Fruit fly (Drosophila melanogaster) ovary, adult (tissue): Measurements from ENCODE around the gene Scsalpha1.

Experiments used
- CG17801 ChIP-seq: fragments of 200-800 bp; optimal IDR thresholded peaks from 2 replicates; lab custom pipeline; 2019; ENCODE audit warnings: missing biosample characterization, mild to moderate bottlenecking, missing genetic modification characterization, moderate library complexity; ENCODE audit not compliant: partially characterized antibody

Gene Scsalpha1

dm6 chr3L:3847810-3848326 is 33.9 kb downstream of the Scsalpha1 start:
- no peak for TF ChIP-seq CG17801 (GFP tag; lab: Kevin White, UChicago)

DNA sequence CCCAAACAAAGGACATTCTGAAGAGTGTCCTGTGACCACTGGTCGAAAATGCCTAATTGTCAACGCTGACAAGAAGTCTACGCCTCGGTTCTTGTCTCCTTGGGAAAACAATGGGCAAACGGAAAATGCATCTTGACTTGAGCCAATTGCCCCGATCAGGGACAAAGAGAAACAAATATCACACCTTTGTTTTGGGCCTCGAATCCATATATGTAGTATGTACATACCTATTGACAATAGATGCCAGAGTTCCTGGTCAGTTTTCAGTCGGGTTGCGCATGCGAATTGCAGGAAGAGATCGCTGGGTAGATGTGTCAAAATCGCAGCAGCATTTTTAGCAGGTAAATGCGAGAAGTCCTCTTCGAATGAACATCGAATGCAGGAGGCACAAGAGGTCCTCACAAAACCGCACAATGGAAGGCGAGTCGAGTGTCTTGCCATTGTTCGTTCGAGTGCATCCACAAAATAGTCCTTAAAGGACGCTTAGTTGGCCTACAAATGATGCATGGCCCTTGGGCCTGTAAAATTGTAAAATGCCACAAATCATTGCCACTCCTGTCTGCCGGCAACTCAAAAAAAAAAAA is 34.8 kb downstream of the Scsalpha1 start:
- no peak for TF ChIP-seq CG17801 (GFP tag; lab: Kevin White, UChicago)

dm6 chr3L:3849763-3850162 is 35.8 kb downstream of the Scsalpha1 start:
- TF ChIP-seq CG17801 (GFP tag; lab: Kevin White, UChicago) = no peak

- TF ChIP-seq CG17801 (GFP tag; lab: Kevin White, UChicago) = no peak
These were observed 36.5 kb downstream of the Scsalpha1 start for dm6 chr3L:3850477-3850876.

DNA sequence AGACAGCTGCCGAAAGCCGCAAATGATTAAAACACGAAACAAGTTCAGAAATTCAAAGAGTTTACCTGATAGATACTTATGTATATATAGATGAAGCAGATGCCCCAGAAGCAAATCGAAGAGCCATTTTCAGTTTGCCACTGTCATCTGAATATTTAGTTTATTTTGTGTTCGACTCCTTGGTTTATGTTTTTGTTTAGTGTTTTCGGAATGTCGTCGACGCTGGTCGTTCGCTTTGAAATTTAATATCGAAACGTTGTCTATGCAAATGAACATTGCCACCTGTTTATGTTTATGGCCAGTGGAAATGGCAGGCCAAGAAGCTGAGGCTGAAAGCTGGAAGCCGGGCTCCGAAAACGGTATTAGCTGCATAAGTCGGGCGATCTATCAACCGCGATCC is 37.0 kb downstream of the Scsalpha1 start:
- no peak for TF ChIP-seq CG17801 (GFP tag; lab: Kevin White, UChicago)

- TF ChIP-seq CG17801 (GFP tag; lab: Kevin White, UChicago) = no peak
These were observed 37.8 kb downstream of the Scsalpha1 start for dm6 chr3L:3851847-3852246.

DNA sequence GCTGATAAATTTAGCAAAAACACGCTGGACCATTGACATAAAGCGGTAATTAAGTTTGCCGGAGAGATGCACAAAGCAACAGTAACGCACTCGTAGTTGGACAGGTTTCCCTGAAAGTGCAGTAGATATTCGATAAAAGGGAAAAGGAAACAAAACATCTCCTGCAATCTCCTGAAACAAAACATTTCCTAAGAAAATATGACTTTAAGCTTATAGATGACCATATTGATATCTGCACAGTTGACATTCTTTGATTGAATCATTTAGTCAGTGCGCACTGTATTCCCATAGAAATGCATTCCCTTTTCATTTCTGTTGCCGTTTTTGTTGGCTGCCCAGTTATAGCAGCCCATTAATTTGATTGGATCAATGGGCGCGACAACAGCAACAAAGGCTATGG is 38.8 kb downstream of the Scsalpha1 start:
- TF ChIP-seq CG17801 (GFP tag; lab: Kevin White, UChicago) = no peak

DNA sequence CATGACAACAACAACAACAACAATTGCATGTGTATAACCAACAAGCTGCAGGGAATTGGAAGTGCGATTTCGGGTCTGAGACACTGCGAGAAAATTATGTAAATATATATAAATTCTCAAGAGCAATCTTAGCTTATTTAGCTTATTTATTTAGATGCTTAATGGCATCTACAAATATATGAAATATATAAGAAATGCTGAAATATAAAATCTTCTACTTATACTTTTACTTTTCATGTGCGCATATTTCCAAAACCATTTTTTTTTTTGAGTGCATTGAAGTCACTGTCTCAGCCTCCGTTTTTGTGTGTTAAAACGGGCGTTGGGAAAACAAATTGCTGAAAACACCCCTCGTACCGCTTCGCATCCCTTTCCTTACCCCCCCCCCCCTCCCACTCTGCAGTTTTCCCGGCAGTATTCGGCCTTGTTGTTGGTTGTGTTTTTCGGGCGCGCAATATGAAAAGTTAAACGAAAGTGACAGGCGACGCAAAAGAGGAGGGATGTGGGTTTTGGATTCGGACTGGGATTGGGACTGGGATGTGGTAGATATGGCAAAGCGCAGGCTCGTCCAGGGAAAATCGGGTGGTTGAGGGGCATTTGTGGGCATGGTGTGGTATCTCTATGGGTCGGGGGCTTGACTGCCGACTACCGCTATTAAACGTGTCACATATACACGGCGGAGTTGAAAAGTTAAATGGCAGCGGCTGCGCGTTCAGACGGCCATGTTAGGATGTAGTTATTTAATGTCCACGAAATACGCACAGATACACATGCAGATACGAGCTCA is 41.4 kb downstream of the Scsalpha1 start:
- TF ChIP-seq CG17801 (GFP tag; lab: Kevin White, UChicago) = no peak

DNA sequence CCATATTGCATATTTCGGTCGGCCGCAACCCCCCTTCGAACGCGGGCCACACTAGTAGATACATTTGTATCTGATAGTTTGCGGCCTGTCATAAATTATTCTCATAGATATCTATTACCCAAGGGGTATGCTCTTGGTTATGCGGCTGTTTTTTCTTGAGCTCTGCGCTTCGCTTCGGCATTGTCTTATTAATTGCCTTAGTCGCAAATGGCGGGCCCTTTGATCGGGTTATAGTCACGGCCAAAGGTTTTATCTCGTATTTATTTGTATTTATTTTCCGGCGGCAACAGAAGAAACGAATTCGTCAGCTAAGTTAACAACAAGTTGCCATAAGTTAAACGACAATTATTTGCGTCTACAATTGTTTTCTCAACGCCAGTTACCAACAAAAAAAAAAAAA is 42.0 kb downstream of the Scsalpha1 start:
- TF ChIP-seq CG17801 (GFP tag; lab: Kevin White, UChicago) = no peak

DNA sequence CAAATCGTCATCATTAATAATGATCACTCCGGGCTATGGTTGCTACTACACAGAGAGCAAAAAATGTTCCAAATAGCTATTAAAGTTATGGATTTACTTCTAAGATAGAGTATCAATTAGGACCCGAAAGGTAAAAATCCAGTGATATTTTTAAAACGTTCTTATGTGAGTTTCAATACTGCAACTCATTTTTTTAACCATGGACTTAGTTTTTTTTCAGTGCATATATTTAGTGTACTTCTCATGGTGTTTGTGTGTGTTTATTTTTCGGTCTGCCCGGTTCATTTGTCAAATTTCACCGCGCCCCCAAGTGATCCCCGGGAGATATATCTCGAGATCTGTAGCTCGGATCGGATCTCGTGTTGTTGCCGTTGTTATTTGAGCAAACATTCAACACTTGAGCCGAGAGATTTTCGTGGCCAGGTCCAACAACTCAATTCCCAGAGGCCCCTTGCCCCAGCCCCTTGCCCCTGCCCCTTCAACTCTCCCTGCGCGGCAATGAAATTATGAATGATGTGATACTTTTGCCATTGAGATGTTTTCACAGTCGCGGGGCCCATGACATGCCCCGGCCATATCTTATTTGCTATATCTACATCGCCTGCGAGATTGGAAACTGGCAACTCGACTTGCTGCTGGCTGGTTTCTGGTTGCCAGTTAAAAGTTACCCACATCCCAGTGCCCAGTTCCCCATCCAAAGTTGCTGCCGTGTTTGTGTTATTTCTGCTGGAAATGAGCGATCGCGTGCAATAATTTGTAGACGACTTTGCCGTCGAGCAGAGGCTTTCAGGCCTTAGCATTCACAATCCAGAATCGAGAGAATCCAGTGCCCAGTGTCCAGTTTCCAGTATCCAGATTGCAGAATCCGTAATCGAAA is 48.7 kb downstream of the Scsalpha1 start:
- no peak for TF ChIP-seq CG17801 (GFP tag; lab: Kevin White, UChicago)

DNA sequence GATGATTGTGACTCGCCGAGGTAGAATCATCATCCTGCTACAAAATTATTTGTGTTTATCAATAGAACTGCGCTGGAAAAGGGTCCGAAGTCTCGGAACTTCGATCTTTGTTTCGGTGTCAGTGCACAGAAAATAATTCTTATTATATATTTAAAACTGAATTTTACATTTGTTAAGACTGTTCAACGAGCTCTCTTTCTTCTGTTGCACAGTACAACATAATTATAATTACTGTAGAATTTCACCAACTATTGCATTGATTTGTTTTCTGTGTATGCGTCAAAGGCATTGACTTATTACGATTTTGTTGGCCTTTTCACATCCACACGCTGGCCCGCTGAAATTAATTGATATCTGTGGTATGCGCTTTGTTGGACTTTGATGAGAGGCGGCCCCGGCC is 49.5 kb downstream of the Scsalpha1 start:
- no peak for TF ChIP-seq CG17801 (GFP tag; lab: Kevin White, UChicago)

- no peak for TF ChIP-seq CG17801 (GFP tag; lab: Kevin White, UChicago)
These were observed 51.4 kb downstream of the Scsalpha1 start for dm6 chr3L:3865290-3865891.

dm6 chr3L:3866429-3866828 is 52.4 kb downstream of the Scsalpha1 start:
- no peak for TF ChIP-seq CG17801 (GFP tag; lab: Kevin White, UChicago)
